Fruit fly (Drosophila melanogaster): ENCODE data around the gene bou.

DNA sequence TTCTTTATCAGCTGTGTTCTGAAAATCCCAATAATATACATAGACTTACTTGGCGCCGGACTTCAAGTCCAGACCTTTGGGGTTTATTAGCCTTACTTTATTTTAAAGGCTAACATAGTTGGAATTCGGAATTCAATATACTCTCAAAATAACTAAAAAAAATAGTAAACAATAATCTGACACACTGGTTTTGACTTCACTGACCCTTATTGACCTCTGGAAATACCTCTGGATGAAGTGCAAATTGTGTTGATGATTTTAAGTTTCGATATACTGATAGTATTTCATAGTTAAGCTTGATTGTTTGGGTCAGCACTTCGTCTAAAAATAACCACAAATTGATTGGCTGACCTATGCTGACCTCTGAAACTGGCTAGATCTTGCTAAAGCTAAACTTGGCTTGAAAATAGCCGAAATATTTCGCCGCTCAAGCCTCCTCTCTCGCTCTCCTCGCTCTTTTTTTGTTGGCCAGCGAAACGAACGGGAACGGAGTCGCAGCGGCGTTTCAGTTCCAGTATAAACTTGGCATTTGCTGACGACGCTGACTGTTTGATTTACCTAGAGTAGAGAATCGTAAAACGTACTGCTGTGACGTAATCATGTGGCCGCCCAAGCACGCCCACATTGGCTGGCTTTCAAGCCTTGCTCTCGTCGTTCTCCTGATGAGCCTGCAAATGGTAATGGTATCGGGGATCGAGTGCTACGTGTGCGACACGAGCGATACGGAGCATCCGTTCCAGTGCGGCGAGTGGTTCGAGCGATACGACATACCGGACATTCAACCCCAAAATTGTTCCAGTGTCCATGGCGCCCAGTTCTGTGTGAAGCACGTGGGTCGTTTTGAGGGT lies at the start of gene bou:
- peak; percentile 90 for TF ChIP-seq Sry-β (GFP tag; optimal IDR thresholded peaks at IDR 0.05)
- TF ChIP-seq CG13894 (tag; optimal IDR thresholded peaks at IDR 0.05) = peak; percentile 55
- no peak for TF ChIP-seq usp (GFP tag; optimal IDR thresholded peaks at IDR 0.05)
- no peak for TF ChIP-seq CG14965 (GFP tag; optimal IDR thresholded peaks at IDR 0.05; ENCODE audit: borderline replicate concordance)
- no peak for TF ChIP-seq pnt (GFP tag; optimal IDR thresholded peaks at IDR 0.05)
- no peak for TF ChIP-seq Atf3 (GFP tag; optimal IDR thresholded peaks at IDR 0.05)
- TF ChIP-seq dpn (GFP tag; optimal IDR thresholded peaks at IDR 0.05) = no peak
